Fruit fly (Drosophila melanogaster) whole organism, pupa: ENCODE results near the gene sNPF-R.

Experiments
- CG34367 ChIP-seq: fragments of 200-800 bp; sonication (Bioruptor generic); optimal IDR thresholded peaks from 2 replicates; lab custom pipeline; 2018; ENCODE audit warnings: missing biosample characterization, mild to moderate bottlenecking, missing genetic modification characterization
- CG9948 ChIP-seq: fragments of 200-800 bp; sonication (Bioruptor generic); optimal IDR thresholded peaks from 2 replicates; lab custom pipeline; 2018; ENCODE audit warnings: missing biosample characterization, mild to moderate bottlenecking, missing genetic modification characterization, moderate library complexity
- EcR ChIP-seq: fragments of 200-800 bp; sonication (Bioruptor generic); optimal IDR thresholded peaks from 3 replicates; lab custom pipeline; 2019; ENCODE audit warnings: missing biosample characterization, missing genetic modification characterization, mild to moderate bottlenecking, moderate library complexity, missing genetic modification reagents
- Ets98B ChIP-seq: fragments of 200-800 bp; sonication (Bioruptor generic); IDR thresholded peaks from 2 replicates; pipeline ENCODE4 v1.3.6; 2022; ENCODE audit warnings: missing biosample characterization, missing genetic modification characterization
- Pif1A ChIP-seq: fragments of 200-800 bp; sonication (Bioruptor generic); optimal IDR thresholded peaks from 3 replicates; lab custom pipeline; 2016; ENCODE audit warnings: missing biosample characterization, missing genetic modification characterization

DNA sequence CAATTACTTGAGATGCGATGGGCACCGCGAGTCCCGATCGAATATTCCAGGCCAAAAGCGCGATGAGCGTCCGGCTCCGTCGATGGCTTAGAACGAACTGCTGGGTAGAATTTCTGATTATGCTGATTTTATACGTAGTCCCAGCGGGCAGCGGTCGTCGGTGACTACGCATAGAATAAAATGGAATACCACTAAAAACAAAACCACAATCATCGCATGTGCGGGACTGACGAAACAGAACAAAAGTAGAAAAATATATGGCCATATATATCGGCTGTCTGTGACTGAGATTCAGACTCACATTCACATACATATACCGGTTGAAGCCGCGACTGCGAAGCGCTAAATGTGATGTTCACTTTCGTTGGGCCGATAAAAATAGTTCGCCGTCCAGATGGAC, 38.5 kb upstream of the sNPF-R start, which contains the start of gene CG7365:
- TF ChIP-seq Ets98B (no peak), Pif1A (GFP tag; lab: Kevin White, UChicago) (no peak), CG34367 (no peak), EcR (GFP tag; lab: Kevin White, UChicago) (no peak), CG9948 (tag; lab: Kevin White, UChicago) (no peak)
